Worm (Caenorhabditis elegans) whole organism, young adult: ENCODE data around the gene srg-29.

ENCODE experiments used
- D2030.7 ChIP-seq: fragments of 200-800 bp; sonication (Bioruptor generic); IDR thresholded peaks from 2 replicates; pipeline ENCODE4 v1.3.6; 2022; ENCODE audit warnings: missing genetic modification reagents, missing genetic modification characterization, missing compliant biosample characterization
- madf-10 ChIP-seq: sonication (generic microtip); optimal IDR thresholded peaks from 2 replicates; lab custom pipeline; 2016; ENCODE audit warnings: mild to moderate bottlenecking, missing genetic modification characterization, missing compliant biosample characterization

- no peak for TF ChIP-seq madf-10 (tag; lab: Kevin White, UChicago)
- TF ChIP-seq D2030.7 = no peak
Observed at ce11 chrV:5301226-5301625, 35.8 kb upstream of the srg-29 start.
